Fruit fly (Drosophila melanogaster) whole organism, embryonic: Measurements from ENCODE around the gene CG7120.
A peak's percentile ranks its signal among the peaks of the same experiment; 100 is the strongest.

Experiments used
- Adf1 ChIP-seq: fragments of 200-800 bp; sonication (Bioruptor generic); IDR thresholded peaks from 2 replicates; pipeline ENCODE4 v1.3.6; 2022; ENCODE audit warnings: missing biosample characterization, missing genetic modification characterization
- Atf-2 ChIP-seq: fragments of 200-800 bp; sonication (Bioruptor generic); optimal IDR thresholded peaks from 2 replicates; lab custom pipeline; 2016; ENCODE audit warnings: missing biosample characterization, missing genetic modification characterization
- CG11696 ChIP-seq: fragments of 200-800 bp; sonication (Bioruptor generic); IDR thresholded peaks from 2 replicates; pipeline ENCODE4 v1.3.6; 2022; ENCODE audit warnings: missing biosample characterization, missing genetic modification characterization
- CG12071 ChIP-seq: fragments of 200-800 bp; sonication (Bioruptor generic); optimal IDR thresholded peaks from 3 replicates; lab custom pipeline; 2018; ENCODE audit warnings: missing biosample characterization, mild to moderate bottlenecking, missing genetic modification characterization
- CG12391 ChIP-seq: fragments of 200-800 bp; sonication (Bioruptor generic); optimal IDR thresholded peaks from 3 replicates; lab custom pipeline; 2018; ENCODE audit warnings: missing biosample characterization, mild to moderate bottlenecking, missing genetic modification characterization, moderate library complexity
- CG12769 ChIP-seq: fragments of 200-800 bp; sonication (Bioruptor generic); optimal IDR thresholded peaks from 2 replicates; lab custom pipeline; 2019; ENCODE audit warnings: missing biosample characterization, mild to moderate bottlenecking, missing genetic modification characterization, moderate library complexity
- CG14050 ChIP-seq: fragments of 200-800 bp; sonication (Bioruptor generic); IDR thresholded peaks from 3 replicates; pipeline ENCODE4 v1.3.6; 2022; ENCODE audit warnings: missing biosample characterization, missing genetic modification characterization
- CG14965 ChIP-seq: fragments of 200-800 bp; sonication (Bioruptor generic); optimal IDR thresholded peaks from 2 replicates; lab custom pipeline; 2016; ENCODE audit warnings: missing biosample characterization, missing genetic modification characterization, borderline replicate concordance
- CG15601 ChIP-seq: fragments of 200-800 bp; sonication (Bioruptor generic); optimal IDR thresholded peaks from 3 replicates; lab custom pipeline; 2019; ENCODE audit warnings: missing biosample characterization, mild to moderate bottlenecking, missing genetic modification characterization, moderate library complexity
- CG1647 ChIP-seq: fragments of 200-800 bp; sonication (Bioruptor generic); optimal IDR thresholded peaks from 3 replicates; lab custom pipeline; 2016; ENCODE audit warnings: missing biosample characterization, missing genetic modification characterization
- CG17568 ChIP-seq: fragments of 200-800 bp; sonication (Bioruptor generic); optimal IDR thresholded peaks from 2 replicates; lab custom pipeline; 2018; ENCODE audit warnings: missing biosample characterization, mild to moderate bottlenecking, missing genetic modification characterization, moderate library complexity
- CG17802 ChIP-seq: fragments of 200-800 bp; sonication (Bioruptor generic); optimal IDR thresholded peaks from 2 replicates; lab custom pipeline; 2018; ENCODE audit warnings: missing biosample characterization, mild to moderate bottlenecking, missing genetic modification characterization, moderate library complexity
- CG18599 ChIP-seq: fragments of 200-800 bp; sonication (Bioruptor generic); optimal IDR thresholded peaks from 3 replicates; lab custom pipeline; 2017; ENCODE audit warnings: missing biosample characterization, missing genetic modification characterization, mild to moderate bottlenecking, moderate library complexity, missing genetic modification reagents
- CG2202 ChIP-seq: fragments of 200-800 bp; sonication (Bioruptor generic); optimal IDR thresholded peaks from 2 replicates; lab custom pipeline; 2018; ENCODE audit warnings: missing biosample characterization, mild to moderate bottlenecking, missing genetic modification characterization
- CG2678 ChIP-seq: fragments of 200-800 bp; sonication (Bioruptor generic); optimal IDR thresholded peaks from 3 replicates; lab custom pipeline; 2019; ENCODE audit warnings: missing biosample characterization, mild to moderate bottlenecking, missing genetic modification characterization, moderate library complexity
- CG3065 ChIP-seq: fragments of 200-800 bp; sonication (Bioruptor generic); optimal IDR thresholded peaks from 2 replicates; lab custom pipeline; 2016; ENCODE audit warnings: missing biosample characterization, missing genetic modification characterization
- CG31365 ChIP-seq: fragments of 200-800 bp; sonication (Bioruptor generic); optimal IDR thresholded peaks from 2 replicates; lab custom pipeline; 2018; ENCODE audit warnings: missing biosample characterization, mild to moderate bottlenecking, missing genetic modification characterization
- CG4707 ChIP-seq: fragments of 200-800 bp; sonication (Bioruptor generic); optimal IDR thresholded peaks from 2 replicates; lab custom pipeline; 2018; ENCODE audit warnings: missing biosample characterization, mild to moderate bottlenecking, missing genetic modification characterization, moderate library complexity
- CG4854 ChIP-seq: fragments of 200-800 bp; sonication (Bioruptor generic); optimal IDR thresholded peaks from 2 replicates; lab custom pipeline; 2016; ENCODE audit warnings: missing biosample characterization, missing genetic modification characterization, inconsistent platforms
- CG6689 ChIP-seq: fragments of 200-800 bp; sonication (Bioruptor generic); IDR thresholded peaks from 2 replicates; pipeline ENCODE4 v1.3.6; 2022; ENCODE audit warnings: missing biosample characterization, missing genetic modification characterization
- CG7839 ChIP-seq: fragments of 200-800 bp; sonication (Bioruptor generic); optimal IDR thresholded peaks from 3 replicates; lab custom pipeline; 2018; ENCODE audit warnings: missing biosample characterization, mild to moderate bottlenecking, missing genetic modification characterization, moderate library complexity
- CG8765 ChIP-seq: fragments of 200-800 bp; sonication (Bioruptor generic); IDR thresholded peaks from 2 replicates; pipeline ENCODE4 v1.3.6; 2022; ENCODE audit warnings: missing biosample characterization, missing genetic modification characterization
- Dfd ChIP-seq, 2 experiments: fragments of >200 bp; optimal IDR thresholded peaks; 2 replicates each; lab custom pipeline; 2017; ENCODE audit warnings: missing biosample characterization in 2 of 2, missing genetic modification characterization in 2 of 2
- Gug ChIP-seq: fragments of 200-800 bp; sonication (Bioruptor generic); IDR thresholded peaks from 4 replicates; pipeline ENCODE4 v1.3.6; 2022; ENCODE audit warnings: missing biosample characterization, missing genetic modification characterization
- Hand ChIP-seq: fragments of 200-800 bp; sonication (Bioruptor generic); optimal IDR thresholded peaks from 2 replicates; lab custom pipeline; 2017; ENCODE audit warnings: mild to moderate bottlenecking, missing biosample characterization, missing genetic modification reagents, missing genetic modification characterization
- HmgZ ChIP-seq: fragments of 200-800 bp; sonication (Bioruptor generic); optimal IDR thresholded peaks from 2 replicates; lab custom pipeline; 2018; ENCODE audit warnings: missing biosample characterization, mild to moderate bottlenecking, missing genetic modification characterization
- Hr51 ChIP-seq, 2 experiments: fragments of 200-800 bp; sonication (Bioruptor generic); optimal IDR thresholded peaks; 2 replicates in 1 of 2; 3 replicates in 1 of 2; lab custom pipeline; 2016 to 2018; ENCODE audit warnings: missing biosample characterization in 2 of 2, missing genetic modification characterization in 2 of 2, mild to moderate bottlenecking in 1 of 2, moderate library complexity in 1 of 2
- Lpt ChIP-seq: fragments of >200 bp; optimal IDR thresholded peaks from 2 replicates; lab custom pipeline; 2018; ENCODE audit warnings: missing biosample characterization, missing genetic modification characterization
- Oaz ChIP-seq: fragments of 200-800 bp; sonication (Bioruptor generic); IDR thresholded peaks from 2 replicates; pipeline ENCODE4 v1.3.6; 2022; ENCODE audit warnings: missing biosample characterization, missing genetic modification characterization
- Pdp1 ChIP-seq, 2 experiments: fragments of 200-800 bp; sonication (Bioruptor generic); optimal IDR thresholded peaks; 3 replicates each; lab custom pipeline; 2016; ENCODE audit warnings: missing biosample characterization in 2 of 2, missing genetic modification characterization in 2 of 2, mild to moderate bottlenecking in 1 of 2, moderate library complexity in 1 of 2
- abd-A ChIP-seq: fragments of 200-800 bp; sonication (Bioruptor generic); optimal IDR thresholded peaks from 3 replicates; lab custom pipeline; 2019; ENCODE audit warnings: missing biosample characterization, mild to moderate bottlenecking, missing genetic modification characterization, moderate library complexity
- dati ChIP-seq: fragments of 200-800 bp; sonication (Bioruptor generic); IDR thresholded peaks from 2 replicates; pipeline ENCODE4 v1.3.6; 2022; ENCODE audit warnings: missing biosample characterization, missing genetic modification characterization
- dm ChIP-seq: fragments of 200-800 bp; sonication (Bioruptor generic); optimal IDR thresholded peaks from 3 replicates; lab custom pipeline; 2016; ENCODE audit warnings: missing biosample characterization, missing genetic modification characterization
- ems ChIP-seq: fragments of 200-800 bp; sonication (Bioruptor generic); optimal IDR thresholded peaks from 3 replicates; lab custom pipeline; 2016; ENCODE audit warnings: missing biosample characterization, missing genetic modification characterization
- fd102C ChIP-seq: fragments of 200-800 bp; sonication (Bioruptor generic); optimal IDR thresholded peaks from 2 replicates; lab custom pipeline; 2018; ENCODE audit warnings: missing biosample characterization, mild to moderate bottlenecking, missing genetic modification characterization, moderate library complexity
- fd96Cb ChIP-seq: fragments of 200-800 bp; sonication (Bioruptor generic); optimal IDR thresholded peaks from 2 replicates; lab custom pipeline; 2018; ENCODE audit warnings: missing biosample characterization, mild to moderate bottlenecking, missing genetic modification characterization, moderate library complexity
- kah ChIP-seq: fragments of 200-800 bp; sonication (Bioruptor generic); optimal IDR thresholded peaks from 2 replicates; lab custom pipeline; 2018; ENCODE audit warnings: missing biosample characterization, mild to moderate bottlenecking, missing genetic modification characterization
- kni ChIP-seq: fragments of 200-800 bp; sonication (Bioruptor generic); optimal IDR thresholded peaks from 3 replicates; lab custom pipeline; 2017; ENCODE audit warnings: mild to moderate bottlenecking, missing biosample characterization, missing genetic modification reagents, missing genetic modification characterization
- lmd ChIP-seq: fragments of 200-800 bp; sonication (Bioruptor generic); IDR thresholded peaks from 2 replicates; pipeline ENCODE4 v1.3.6; 2022; ENCODE audit warnings: missing biosample characterization, missing genetic modification characterization
- lov ChIP-seq, 2 experiments: fragments of 200-800 bp in 1 of 2; fragments of >200 bp in 1 of 2; sonication (Bioruptor generic) in 1 of 2; IDR thresholded peaks in 1 of 2; optimal IDR thresholded peaks in 1 of 2; 2 replicates in 1 of 2; 3 replicates in 1 of 2; pipeline versions ENCODE4 v1.3.6 to Lab custom; 2017 to 2022; ENCODE audit warnings: missing biosample characterization in 1 of 2, missing genetic modification characterization in 1 of 2
- luna ChIP-seq: fragments of 200-800 bp; sonication (Bioruptor generic); optimal IDR thresholded peaks from 2 replicates; lab custom pipeline; 2016; ENCODE audit warnings: missing biosample characterization, missing genetic modification characterization
- ranshi ChIP-seq: fragments of 200-800 bp; sonication (Bioruptor generic); IDR thresholded peaks from 2 replicates; pipeline ENCODE4 v1.3.6; 2022; ENCODE audit warnings: missing biosample characterization, missing genetic modification characterization
- salm ChIP-seq: fragments of 200-800 bp; sonication (Bioruptor generic); optimal IDR thresholded peaks from 2 replicates; lab custom pipeline; 2018; ENCODE audit warnings: missing biosample characterization, mild to moderate bottlenecking, missing genetic modification characterization
- seq ChIP-seq: fragments of 200-800 bp; sonication (Bioruptor generic); IDR thresholded peaks from 2 replicates; pipeline ENCODE4 v1.3.6; 2022; ENCODE audit warnings: missing biosample characterization, missing genetic modification characterization
- shn ChIP-seq: fragments of 200-800 bp; sonication (Bioruptor generic); optimal IDR thresholded peaks from 3 replicates; lab custom pipeline; 2016; ENCODE audit warnings: missing biosample characterization, missing genetic modification characterization
- sima ChIP-seq: fragments of 200-800 bp; sonication (Bioruptor generic); optimal IDR thresholded peaks from 2 replicates; lab custom pipeline; 2016; ENCODE audit warnings: missing biosample characterization, missing genetic modification characterization
- slp2 ChIP-seq: fragments of 200-800 bp; sonication (Bioruptor generic); optimal IDR thresholded peaks from 2 replicates; lab custom pipeline; 2016; ENCODE audit warnings: missing biosample characterization, missing genetic modification characterization
- tap ChIP-seq: fragments of 200-800 bp; optimal IDR thresholded peaks from 3 replicates; lab custom pipeline; 2019; ENCODE audit warnings: missing biosample characterization, mild to moderate bottlenecking, missing genetic modification characterization, moderate library complexity

The CG7120 gene

DNA sequence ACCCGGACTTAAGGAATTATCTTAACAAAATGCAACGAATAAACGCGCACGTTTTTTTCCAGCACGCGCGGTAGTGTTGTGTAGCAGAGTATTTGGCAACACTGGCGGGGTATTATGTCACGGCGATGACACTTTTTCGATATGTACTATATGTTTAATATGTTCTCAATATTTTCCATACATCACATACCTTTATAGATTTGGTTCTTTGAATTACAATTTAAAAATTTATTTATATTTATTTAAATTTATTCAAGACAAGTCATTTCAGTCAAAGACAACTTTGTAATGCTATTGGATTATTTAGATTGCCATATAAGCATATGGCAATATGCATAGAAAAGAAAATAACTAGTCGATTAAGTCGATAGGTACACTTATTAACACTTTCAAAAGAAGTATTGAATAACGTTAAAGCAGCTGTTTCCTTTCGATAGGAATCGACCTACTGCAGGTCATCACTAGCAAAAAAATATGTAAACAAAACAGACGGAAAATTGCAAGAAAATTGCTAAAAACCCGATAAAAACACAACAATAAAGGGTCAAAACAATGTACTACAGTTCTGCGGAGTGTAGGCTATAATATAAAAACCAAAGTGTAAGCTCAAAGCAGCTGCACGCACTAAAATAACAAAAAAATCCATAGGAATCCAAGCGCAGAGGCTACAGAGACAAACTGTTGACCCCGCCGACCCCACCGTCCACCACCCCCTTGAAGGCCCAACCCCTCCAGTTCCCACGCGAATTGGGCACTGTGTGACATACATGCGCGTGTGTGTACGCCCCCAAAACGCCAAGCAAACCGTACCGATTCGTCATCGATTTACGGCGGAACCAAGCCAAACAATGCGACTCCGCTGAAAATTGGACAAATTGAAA, 49.5 kb upstream of the CG7120 start, which contains the start of the genes CG7182 and GAPcenA (continued):
- TF ChIP-seq Atf-2 (GFP tag; lab: Kevin White, UChicago), result no peak
- no peak for TF ChIP-seq kah (GFP tag; lab: Kevin White, UChicago)
- TF ChIP-seq salm, result peak; percentile 26
- TF ChIP-seq CG4854 (GFP tag; lab: Kevin White, UChicago), result no peak
- no peak for TF ChIP-seq CG17568
- peak; percentile 15 for TF ChIP-seq luna
- TF ChIP-seq CG14050, result peak; percentile 42; the same call in 1 of the 3 replicates
- peak; percentile 36; the same call in 1 of the 2 replicates for TF ChIP-seq ranshi
- TF ChIP-seq CG12071, result no peak
- TF ChIP-seq lov (optimal IDR thresholded peaks at IDR 0.05; lab: Kevin White, UChicago), result no peak
- no peak for TF ChIP-seq lov (GFP tag; IDR thresholded peaks at IDR 0.05; lab: Robert Waterston, UW)
- no peak for TF ChIP-seq CG12769
- TF ChIP-seq shn (GFP tag; lab: Kevin White, UChicago), result no peak
- TF ChIP-seq Adf1 (GFP tag; lab: Robert Waterston, UW), result no peak; the same call in 1 of the 2 replicates
- TF ChIP-seq dm, result peak; percentile 91
- TF ChIP-seq CG4707 (GFP tag; lab: Kevin White, UChicago), result no peak
- TF ChIP-seq CG3065 (GFP tag; lab: Kevin White, UChicago), result no peak
- TF ChIP-seq Hand (GFP tag; lab: Kevin White, UChicago), result peak; percentile 8
- no peak for TF ChIP-seq CG1647 (GFP tag; lab: Kevin White, UChicago)
- no peak for TF ChIP-seq CG31365 (tag; lab: Kevin White, UChicago)
- no peak for TF ChIP-seq sima (GFP tag; lab: Kevin White, UChicago)
- peak; percentile 24; the same call in 1 of the 4 replicates for TF ChIP-seq Gug
- peak; percentile 0 for TF ChIP-seq slp2 (GFP tag; lab: Kevin White, UChicago)
- no peak for TF ChIP-seq kni (GFP tag; lab: Kevin White, UChicago)
- TF ChIP-seq Dfd (GFP tag; optimal IDR thresholded peaks at IDR 0.05; lab: Kevin White, UChicago), result no peak
- TF ChIP-seq Pdp1 (GFP tag; optimal IDR thresholded peaks at IDR 0.05; lab: Kevin White, UChicago), result peak in 1 of 2 experiments; percentile 82
- peak; percentile 75 for TF ChIP-seq CG18599 (GFP tag; lab: Kevin White, UChicago)
- peak; percentile 11 for TF ChIP-seq CG17802 (tag; lab: Kevin White, UChicago)
- TF ChIP-seq lmd, result peak; percentile 33; the same call in 1 of the 2 replicates
- no peak for TF ChIP-seq seq (GFP tag; lab: Robert Waterston, UW)
- TF ChIP-seq CG11696, result no peak
- peak; percentile 29 to 72 for TF ChIP-seq Hr51 (GFP tag; optimal IDR thresholded peaks at IDR 0.05; lab: Kevin White, UChicago)
- peak; percentile 82 for TF ChIP-seq CG2678 (tag; lab: Kevin White, UChicago)
- peak; percentile 52; the same call in 1 of the 2 replicates for TF ChIP-seq CG6689 (GFP tag; lab: Robert Waterston, UW)
- peak; percentile 79 for TF ChIP-seq CG15601 (tag; lab: Kevin White, UChicago)
- TF ChIP-seq CG12391, result peak; percentile 81
- TF ChIP-seq CG14965 (GFP tag; lab: Kevin White, UChicago), result no peak
- no peak for TF ChIP-seq dati (GFP tag; lab: Robert Waterston, UW)
- TF ChIP-seq CG8765 (GFP tag; lab: Robert Waterston, UW), result no peak
- peak; percentile 23 for TF ChIP-seq CG2202 (tag; lab: Kevin White, UChicago)
- TF ChIP-seq Oaz (GFP tag; lab: Robert Waterston, UW), result no peak
- TF ChIP-seq HmgZ (tag; lab: Kevin White, UChicago), result no peak
- TF ChIP-seq abd-A (tag; lab: Kevin White, UChicago), result no peak
- TF ChIP-seq fd96Cb (tag; lab: Kevin White, UChicago), result peak; percentile 63
- TF ChIP-seq fd102C, result no peak
- TF ChIP-seq CG7839 (tag; lab: Kevin White, UChicago), result peak; percentile 74
- peak; percentile 29 for TF ChIP-seq ems (GFP tag; lab: Kevin White, UChicago)
- peak; percentile 59 for TF ChIP-seq tap (tag; lab: Kevin White, UChicago)
- TF ChIP-seq Lpt (GFP tag; lab: Kevin White, UChicago), result no peak
